Worm (Caenorhabditis elegans) whole organism, late embryonic: ENCODE measurements around the gene M195.2.

ENCODE experiments used
- ama-1 ChIP-seq: fragments of 150-350 bp; optimal IDR thresholded peaks from 2 replicates; lab custom pipeline; 2014
- ceh-2 ChIP-seq: sonication (generic microtip); optimal IDR thresholded peaks from 2 replicates; lab custom pipeline; 2016; ENCODE audit warnings: missing genotype, missing genetic modification characterization, missing compliant biosample characterization
- ceh-34 ChIP-seq: sonication (generic microtip); optimal IDR thresholded peaks from 2 replicates; lab custom pipeline; 2016; ENCODE audit warnings: mild to moderate bottlenecking, missing genetic modification characterization, missing compliant biosample characterization
- eyg-1 ChIP-seq: sonication (generic microtip); optimal IDR thresholded peaks from 2 replicates; lab custom pipeline; 2016; ENCODE audit warnings: missing genotype, missing genetic modification characterization, missing compliant biosample characterization
- nhr-232 ChIP-seq: sonication (generic microtip); optimal IDR thresholded peaks from 2 replicates; lab custom pipeline; 2016; ENCODE audit warnings: missing genetic modification characterization, missing compliant biosample characterization
- syd-9 ChIP-seq: sonication (generic microtip); optimal IDR thresholded peaks from 2 replicates; lab custom pipeline; 2016; ENCODE audit warnings: mild to moderate bottlenecking, missing genetic modification characterization, moderate library complexity, missing compliant biosample characterization
- tbx-2 ChIP-seq: sonication (generic microtip); optimal IDR thresholded peaks from 2 replicates; lab custom pipeline; 2016; ENCODE audit warnings: missing genetic modification characterization, missing compliant biosample characterization

The M195.2 gene

ce11 chrII:8412061-8412721 lies 51.6 kb downstream of the M195.2 start, which contains the start of gene efl-3 (continued):
- TF ChIP-seq ceh-2 (tag; lab: Kevin White, UChicago), result peak; percentile 22
- TF ChIP-seq ama-1 (lab: Kevin White, UChicago), result no peak
- TF ChIP-seq tbx-2, result peak; percentile 25
- TF ChIP-seq syd-9, result no peak
- peak; percentile 36 for TF ChIP-seq ceh-34 (tag; lab: Kevin White, UChicago)
- no peak for TF ChIP-seq nhr-232
- no peak for TF ChIP-seq eyg-1 (tag; lab: Kevin White, UChicago)
